Worm (Caenorhabditis elegans) whole organism, young adult: Measurements from ENCODE around the gene srw-41.

Experiments
- C06A6.2 ChIP-seq: fragments of 200-800 bp; sonication (Bioruptor generic); conservative IDR thresholded peaks from 2 replicates; pipeline ENCODE4 v1.3.6; 2022; ENCODE audit warnings: missing genetic modification characterization, missing compliant biosample characterization
- C17E4.6 ChIP-seq: fragments of 200-800 bp; sonication (Bioruptor generic); IDR thresholded peaks from 2 replicates; pipeline ENCODE4 v1.3.6; 2022; ENCODE audit warnings: missing genetic modification reagents, missing genetic modification characterization, missing compliant biosample characterization
- F10E7.11 ChIP-seq: sonication (generic microtip); optimal IDR thresholded peaks from 2 replicates; lab custom pipeline; 2017; ENCODE audit warnings: mild to moderate bottlenecking, missing genetic modification characterization, moderate library complexity, missing compliant biosample characterization
- F33H1.4 ChIP-seq: fragments of 200-800 bp; sonication (Bioruptor generic); IDR thresholded peaks from 2 replicates; pipeline ENCODE4 v1.3.6; 2022; ENCODE audit warnings: missing genetic modification reagents, missing genetic modification characterization, missing compliant biosample characterization
- F37B4.10 ChIP-seq: fragments of 200-800 bp; sonication (Bioruptor generic); IDR thresholded peaks from 2 replicates; pipeline ENCODE4 v1.3.6; 2022; ENCODE audit warnings: missing genetic modification characterization, missing compliant biosample characterization
- F49E8.2 ChIP-seq: sonication (generic microtip); optimal IDR thresholded peaks from 3 replicates; lab custom pipeline; 2017; ENCODE audit warnings: missing genetic modification characterization, mild to moderate bottlenecking, missing compliant biosample characterization, antibody characterized with exemption, moderate library complexity; ENCODE audit not compliant: insufficient read depth
- F57A8.1 ChIP-seq: fragments of 200-800 bp; sonication (Bioruptor generic); optimal IDR thresholded peaks from 2 replicates; lab custom pipeline; 2018; ENCODE audit warnings: mild to moderate bottlenecking, missing genetic modification characterization, moderate library complexity, missing compliant biosample characterization
- T07F8.4 ChIP-seq: sonication (generic microtip); optimal IDR thresholded peaks from 2 replicates; lab custom pipeline; 2016; ENCODE audit warnings: mild to moderate bottlenecking, missing genetic modification characterization, moderate library complexity, missing compliant biosample characterization
- Y79H2A.3 ChIP-seq: fragments of 200-800 bp; sonication (Bioruptor generic); conservative IDR thresholded peaks from 2 replicates; pipeline ENCODE4 v1.3.6; 2022; ENCODE audit warnings: missing genetic modification reagents, missing genetic modification characterization, missing compliant biosample characterization
- Y95B8A.8 ChIP-seq: fragments of 200-800 bp; sonication (Bioruptor generic); IDR thresholded peaks from 2 replicates; pipeline ENCODE4 v1.3.6; 2022; ENCODE audit warnings: missing genetic modification reagents, missing genetic modification characterization, missing compliant biosample characterization
- ama-1 ChIP-seq, 3 experiments: fragments of 150-350 bp in 1 of 3; sonication (generic microtip) in 2 of 3; optimal IDR thresholded peaks; 2 replicates each; lab custom pipeline; 2014 to 2018; ENCODE audit warnings: missing biosample characterization in 2 of 3, missing genetic modification characterization in 2 of 3, missing genetic modification reagents in 2 of 3
- aptf-2 ChIP-seq: fragments of 200-800 bp; sonication (Bioruptor generic); conservative IDR thresholded peaks from 2 replicates; pipeline ENCODE4 v1.3.6; 2022; ENCODE audit warnings: missing genetic modification reagents, missing genetic modification characterization, missing compliant biosample characterization
- atf-7 ChIP-seq: sonication (generic microtip); optimal IDR thresholded peaks from 2 replicates; lab custom pipeline; 2017; ENCODE audit warnings: mild to moderate bottlenecking, missing genetic modification characterization, missing compliant biosample characterization
- bed-1 ChIP-seq: fragments of 200-800 bp; sonication (Bioruptor generic); IDR thresholded peaks from 2 replicates; pipeline ENCODE4 v1.3.6; 2022; ENCODE audit warnings: missing genetic modification reagents, missing genetic modification characterization, missing compliant biosample characterization
- bed-2 ChIP-seq: fragments of 200-800 bp; sonication (Bioruptor generic); IDR thresholded peaks from 2 replicates; pipeline ENCODE4 v1.3.6; 2022; ENCODE audit warnings: missing genetic modification reagents, missing genetic modification characterization, missing compliant biosample characterization
- ccch-3 ChIP-seq: fragments of 200-800 bp; sonication (Bioruptor generic); optimal IDR thresholded peaks from 2 replicates; lab custom pipeline; 2018; ENCODE audit warnings: mild to moderate bottlenecking, missing genetic modification characterization, missing compliant biosample characterization
- cebp-1 ChIP-seq, 2 experiments: fragments of 200-800 bp in 1 of 2; sonication (Bioruptor generic) in 1 of 2; sonication (generic microtip) in 1 of 2; IDR thresholded peaks in 1 of 2; optimal IDR thresholded peaks in 1 of 2; 2 replicates each; pipeline versions ENCODE4 v1.3.6 to Lab custom; 2017 to 2022; ENCODE audit warnings: missing compliant biosample characterization in 2 of 2, missing genetic modification characterization in 2 of 2, mild to moderate bottlenecking in 1 of 2, missing genetic modification reagents in 1 of 2, moderate library complexity in 1 of 2
- ceh-100 ChIP-seq: fragments of 200-800 bp; sonication (Bioruptor generic); IDR thresholded peaks from 2 replicates; pipeline ENCODE4 v1.3.6; 2022; ENCODE audit warnings: missing genetic modification reagents, missing genetic modification characterization, missing compliant biosample characterization
- ceh-58 ChIP-seq: fragments of 200-800 bp; sonication (Bioruptor generic); IDR thresholded peaks from 2 replicates; pipeline ENCODE4 v1.3.6; 2022; ENCODE audit warnings: missing genetic modification characterization, missing compliant biosample characterization
- ceh-79 ChIP-seq: sonication (generic microtip); optimal IDR thresholded peaks from 2 replicates; lab custom pipeline; 2017; ENCODE audit warnings: mild to moderate bottlenecking, missing genetic modification characterization, missing compliant biosample characterization
- ceh-91 ChIP-seq: fragments of 200-800 bp; sonication (Bioruptor generic); IDR thresholded peaks from 2 replicates; pipeline ENCODE4 v1.3.6; 2022; ENCODE audit warnings: missing genetic modification reagents, missing genetic modification characterization, missing compliant biosample characterization
- chd-7 ChIP-seq: sonication (generic microtip); optimal IDR thresholded peaks from 2 replicates; lab custom pipeline; 2016; ENCODE audit warnings: mild to moderate bottlenecking, missing genetic modification characterization, moderate library complexity, missing compliant biosample characterization
- fkh-3 ChIP-seq: sonication (generic microtip); optimal IDR thresholded peaks from 2 replicates; lab custom pipeline; 2016; ENCODE audit warnings: mild to moderate bottlenecking, missing genetic modification characterization, missing compliant biosample characterization
- him-1 ChIP-seq: sonication (generic microtip); optimal IDR thresholded peaks from 2 replicates; lab custom pipeline; 2016; ENCODE audit warnings: missing genotype, missing genetic modification reagents, missing genetic modification characterization, missing compliant biosample characterization
- hlh-12 ChIP-seq: sonication (generic microtip); optimal IDR thresholded peaks from 2 replicates; lab custom pipeline; 2016; ENCODE audit warnings: missing genetic modification characterization, missing compliant biosample characterization
- hlh-26 ChIP-seq: fragments of 200-800 bp; sonication (Bioruptor generic); conservative IDR thresholded peaks from 2 replicates; pipeline ENCODE4 v1.3.6; 2022; ENCODE audit warnings: missing genetic modification reagents, missing genetic modification characterization, missing compliant biosample characterization
- hmg-1.2 ChIP-seq: fragments of 200-800 bp; sonication (Bioruptor generic); IDR thresholded peaks from 2 replicates; pipeline ENCODE4 v1.3.6; 2022; ENCODE audit warnings: missing genetic modification reagents, missing genetic modification characterization, missing compliant biosample characterization
- hmg-20 ChIP-seq: fragments of 200-800 bp; sonication (Bioruptor generic); IDR thresholded peaks from 2 replicates; pipeline ENCODE4 v1.3.6; 2022; ENCODE audit warnings: missing genetic modification reagents, missing genetic modification characterization, missing compliant biosample characterization
- hrde-1 ChIP-seq: sonication (generic microtip); optimal IDR thresholded peaks from 2 replicates; lab custom pipeline; 2016; ENCODE audit warnings: missing genetic modification characterization, mild to moderate bottlenecking, missing compliant biosample characterization, moderate library complexity, missing genotype, missing genetic modification reagents, borderline replicate concordance
- let-607 ChIP-seq, 2 experiments: fragments of 200-800 bp in 1 of 2; sonication (Bioruptor generic) in 1 of 2; sonication (generic microtip) in 1 of 2; optimal IDR thresholded peaks; 2 replicates each; lab custom pipeline; 2016 to 2018; ENCODE audit warnings: mild to moderate bottlenecking in 2 of 2, missing compliant biosample characterization in 2 of 2, missing genetic modification characterization in 2 of 2, moderate library complexity in 2 of 2, missing genotype in 1 of 2
- lsl-1 ChIP-seq: fragments of 200-800 bp; sonication (Bioruptor generic); optimal IDR thresholded peaks from 2 replicates; lab custom pipeline; 2018; ENCODE audit warnings: mild to moderate bottlenecking, missing genetic modification characterization, moderate library complexity, missing compliant biosample characterization
- madf-8 ChIP-seq: fragments of 200-800 bp; sonication (Bioruptor generic); conservative IDR thresholded peaks from 2 replicates; pipeline ENCODE4 v1.3.6; 2022; ENCODE audit warnings: missing genetic modification reagents, missing genetic modification characterization, missing compliant biosample characterization
- nfya-2 ChIP-seq: fragments of 200-800 bp; sonication (Bioruptor generic); IDR thresholded peaks from 2 replicates; pipeline ENCODE4 v1.3.6; 2022; ENCODE audit warnings: missing genetic modification reagents, missing genetic modification characterization, missing compliant biosample characterization
- nhr-27 ChIP-seq: fragments of 200-800 bp; sonication (Bioruptor generic); optimal IDR thresholded peaks from 2 replicates; lab custom pipeline; 2018; ENCODE audit warnings: mild to moderate bottlenecking, missing genetic modification characterization, moderate library complexity, missing compliant biosample characterization
- nhr-90 ChIP-seq: sonication (generic microtip); optimal IDR thresholded peaks from 2 replicates; lab custom pipeline; 2016; ENCODE audit warnings: missing genotype, mild to moderate bottlenecking, missing genetic modification characterization, missing compliant biosample characterization
- snpc-3.4 ChIP-seq: sonication (generic microtip); optimal IDR thresholded peaks from 2 replicates; lab custom pipeline; 2017; ENCODE audit warnings: missing genetic modification characterization, mild to moderate bottlenecking, missing compliant biosample characterization, antibody characterized with exemption, moderate library complexity, missing genotype, missing genetic modification reagents
- sptf-2 ChIP-seq: fragments of 200-800 bp; sonication (Bioruptor generic); optimal IDR thresholded peaks from 2 replicates; lab custom pipeline; 2018; ENCODE audit warnings: mild to moderate bottlenecking, missing genetic modification characterization, missing compliant biosample characterization
- tbp1 ChIP-seq: fragments of 200-800 bp; sonication (Bioruptor generic); optimal IDR thresholded peaks from 2 replicates; lab custom pipeline; 2018; ENCODE audit warnings: mild to moderate bottlenecking, missing genetic modification characterization, missing compliant biosample characterization
- unc-62 ChIP-seq: fragments of 150-350 bp; optimal IDR thresholded peaks from 2 replicates; lab custom pipeline; 2014; ENCODE audit warnings: missing biosample characterization, missing genetic modification reagents, missing genetic modification characterization
- ztf-18 ChIP-seq: sonication (generic microtip); optimal IDR thresholded peaks from 2 replicates; lab custom pipeline; 2016; ENCODE audit warnings: missing genotype, mild to moderate bottlenecking, missing genetic modification characterization, missing compliant biosample characterization
- ztf-25 ChIP-seq: fragments of 200-800 bp; sonication (Bioruptor generic); IDR thresholded peaks from 2 replicates; pipeline ENCODE4 v1.3.6; 2022; ENCODE audit warnings: missing genetic modification reagents, missing genetic modification characterization, missing compliant biosample characterization
- ztf-26 ChIP-seq: sonication (generic microtip); optimal IDR thresholded peaks from 2 replicates; lab custom pipeline; 2017; ENCODE audit warnings: missing genetic modification characterization, missing compliant biosample characterization
- ztf-6 ChIP-seq: fragments of 200-800 bp; sonication (Bioruptor generic); IDR thresholded peaks from 2 replicates; pipeline ENCODE4 v1.3.6; 2022; ENCODE audit warnings: missing genetic modification reagents, missing genetic modification characterization, missing compliant biosample characterization

The srw-41 gene

ce11 chrV:16747031-16747672 lies 49.9 kb downstream of the srw-41 start, which contains the start of gene dkf-2 (continued):
- no peak for TF ChIP-seq hmg-20 (GFP tag; lab: Robert Waterston, UW)
- TF ChIP-seq ceh-100 (GFP tag; lab: Robert Waterston, UW): peak; percentile 48
- no peak for TF ChIP-seq nhr-90 (tag; lab: Kevin White, UChicago)
- TF ChIP-seq F33H1.4 (GFP tag; lab: Robert Waterston, UW): peak; percentile 90
- TF ChIP-seq tbp1 (GFP tag; lab: Kevin White, UChicago): no peak
- no peak for TF ChIP-seq hrde-1 (tag; lab: Kevin White, UChicago)
- no peak for TF ChIP-seq unc-62 (GFP tag; lab: Kevin White, UChicago)
- TF ChIP-seq nfya-2 (GFP tag; lab: Robert Waterston, UW): no peak
- TF ChIP-seq aptf-2 (GFP tag; lab: Robert Waterston, UW): no peak
- TF ChIP-seq ztf-18 (tag; lab: Kevin White, UChicago): no peak
- TF ChIP-seq hmg-1.2 (GFP tag; lab: Robert Waterston, UW): no peak
- no peak for TF ChIP-seq F37B4.10
- no peak for TF ChIP-seq F10E7.11 (tag; lab: Kevin White, UChicago)
- TF ChIP-seq chd-7 (tag; lab: Kevin White, UChicago): no peak
- TF ChIP-seq sptf-2 (GFP tag; lab: Kevin White, UChicago): no peak
- peak; percentile 74 for TF ChIP-seq madf-8 (GFP tag; lab: Robert Waterston, UW)
- no peak for TF ChIP-seq T07F8.4
- no peak for TF ChIP-seq let-607 (tag; optimal IDR thresholded peaks at IDR 0.05; lab: Kevin White, UChicago)
- TF ChIP-seq ceh-58 (GFP tag; lab: Robert Waterston, UW): no peak
- no peak for TF ChIP-seq ztf-25
- TF ChIP-seq F49E8.2: no peak
- TF ChIP-seq fkh-3 (tag; lab: Kevin White, UChicago): no peak
- TF ChIP-seq bed-2 (GFP tag; lab: Robert Waterston, UW): no peak
- TF ChIP-seq C17E4.6: no peak
- TF ChIP-seq bed-1 (GFP tag; lab: Robert Waterston, UW): no peak
- peak; percentile 19 for TF ChIP-seq snpc-3.4 (tag; lab: Kevin White, UChicago)
- TF ChIP-seq ama-1 (optimal IDR thresholded peaks at IDR 0.05; lab: Kevin White, UChicago): no peak
- no peak for TF ChIP-seq ama-1 (GFP tag; optimal IDR thresholded peaks at IDR 0.05; lab: Kevin White, UChicago)
- no peak for TF ChIP-seq ccch-3
- no peak for TF ChIP-seq ztf-26 (tag; lab: Kevin White, UChicago)
- TF ChIP-seq nhr-27 (tag; lab: Kevin White, UChicago): no peak
- no peak for TF ChIP-seq hlh-12
- no peak for TF ChIP-seq F57A8.1
- no peak for TF ChIP-seq Y95B8A.8
- peak; percentile 12; the same call in 1 of the 2 replicates for TF ChIP-seq ceh-91 (GFP tag; lab: Robert Waterston, UW)
- no peak for TF ChIP-seq C06A6.2 (GFP tag; lab: Robert Waterston, UW)
- TF ChIP-seq Y79H2A.3 (GFP tag; lab: Robert Waterston, UW): no peak
- TF ChIP-seq hlh-26 (GFP tag; lab: Robert Waterston, UW): no peak
- TF ChIP-seq ztf-6 (GFP tag; lab: Robert Waterston, UW): no peak
- TF ChIP-seq ceh-79 (tag; lab: Kevin White, UChicago): no peak
- no peak for TF ChIP-seq cebp-1 (GFP tag; IDR thresholded peaks at IDR 0.05; lab: Robert Waterston, UW)
- TF ChIP-seq cebp-1 (tag; optimal IDR thresholded peaks at IDR 0.05; lab: Kevin White, UChicago): no peak
- TF ChIP-seq him-1 (tag; lab: Kevin White, UChicago): no peak
- TF ChIP-seq atf-7 (tag; lab: Kevin White, UChicago): no peak
- TF ChIP-seq lsl-1 (GFP tag; lab: Kevin White, UChicago): peak; percentile 97
